Worm (Caenorhabditis elegans): ENCODE measurements around the gene Y57G11B.8.

DNA sequence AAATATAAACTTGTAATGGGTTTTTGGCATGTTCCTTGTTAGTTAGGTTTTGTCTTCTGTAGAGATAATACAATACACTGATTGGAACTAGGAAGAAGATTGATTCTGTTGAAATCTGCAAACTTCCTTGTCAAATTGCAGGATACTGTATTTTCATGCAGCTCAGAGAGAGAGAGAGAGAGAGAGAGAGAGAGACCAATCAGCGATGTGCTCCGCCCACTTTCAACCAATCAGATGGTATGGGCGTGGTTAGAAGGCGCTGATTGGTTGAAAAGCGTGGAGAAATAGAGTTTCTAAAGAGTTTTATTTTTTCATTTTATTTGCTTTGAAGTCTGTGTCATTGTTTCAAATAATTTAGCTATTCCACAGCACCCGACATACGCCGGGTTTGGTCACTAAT lies 31.2 kb downstream of the Y57G11B.8 start:
- TF ChIP-seq ama-1 (optimal IDR thresholded peaks at IDR 0.05) (no peak), R02D3.7 (tag; optimal IDR thresholded peaks at IDR 0.05) (no peak), ceh-82 (tag; optimal IDR thresholded peaks at IDR 0.05) (no peak), lsy-2 (tag; optimal IDR thresholded peaks at IDR 0.05) (no peak), mab-5 (tag; optimal IDR thresholded peaks at IDR 0.05) (no peak), fos-1 (tag; optimal IDR thresholded peaks at IDR 0.05) (no peak), lin-11 (tag; optimal IDR thresholded peaks at IDR 0.05) (no peak), sem-4 (tag; optimal IDR thresholded peaks at IDR 0.05) (no peak), ztf-11 (tag; optimal IDR thresholded peaks at IDR 0.05) (no peak), sma-9 (GFP tag; optimal IDR thresholded peaks at IDR 0.05) (no peak), sma-9 (tag; optimal IDR thresholded peaks at IDR 0.05) (no peak), mdl-1 (tag; optimal IDR thresholded peaks at IDR 0.05) (no peak), ztf-4 (tag; optimal IDR thresholded peaks at IDR 0.05) (no peak), snpc-4 (tag; optimal IDR thresholded peaks at IDR 0.05) (no peak)

Data from whole organism, L2 larva.